Fruit fly (Drosophila melanogaster) Kc167 (cell line): ENCODE data around the gene CG5112.
A peak's percentile ranks its signal among the peaks of the same experiment; 100 is the strongest.

Experiments used
- Myc ChIP-seq: fragments of >200 bp; optimal IDR thresholded peaks from 2 replicates; lab custom pipeline; 2017; ENCODE audit warnings: missing external identifiers
- Sin3A ChIP-seq: fragments of >200 bp; optimal IDR thresholded peaks from 2 replicates; lab custom pipeline; 2018; ENCODE audit warnings: missing external identifiers
- h ChIP-seq: fragments of >200 bp; optimal IDR thresholded peaks from 3 replicates; lab custom pipeline; 2018; ENCODE audit warnings: missing external identifiers
- insv ChIP-seq: fragments of >200 bp; optimal IDR thresholded peaks from 3 replicates; lab custom pipeline; 2018; ENCODE audit warnings: missing external identifiers
- psq ChIP-seq: fragments of >200 bp; optimal IDR thresholded peaks from 2 replicates; lab custom pipeline; 2017; ENCODE audit warnings: missing external identifiers
- ttk ChIP-seq: sonication (Bioruptor generic); optimal IDR thresholded peaks from 2 replicates; lab custom pipeline; 2017; ENCODE audit warnings: missing external identifiers

dm6 chr3R:25519465-25520071, 28.3 kb downstream of the CG5112 start:
- TF ChIP-seq h: no peak
- peak; percentile 76 for TF ChIP-seq ttk (lab: Kevin White, UChicago)
- no peak for TF ChIP-seq Myc (lab: Kevin White, UChicago)
- no peak for TF ChIP-seq psq
- no peak for TF ChIP-seq insv (lab: Kevin White, UChicago)
- TF ChIP-seq Sin3A (lab: Kevin White, UChicago): no peak
